Worm (Caenorhabditis elegans) whole organism, L2 larva: ENCODE results near the gene str-96.
"Not testable (repeated sequence)": the region's sequence is repeated elsewhere in the genome, so short reads cannot be mapped to it uniquely, and the experiment has no call there.

Source experiments
- ZK546.5 ChIP-seq: sonication (generic microtip); optimal IDR thresholded peaks from 2 replicates; lab custom pipeline; 2017; ENCODE audit warnings: missing biosample characterization, missing genetic modification characterization
- alr-1 ChIP-seq: fragments of 150-350 bp; optimal IDR thresholded peaks from 2 replicates; lab custom pipeline; 2014; ENCODE audit warnings: missing biosample characterization, missing genetic modification characterization
- blmp-1 ChIP-seq: sonication (generic microtip); optimal IDR thresholded peaks from 2 replicates; lab custom pipeline; 2017; ENCODE audit warnings: missing genetic modification characterization, mild to moderate bottlenecking, missing compliant biosample characterization, antibody characterized with exemption, moderate library complexity; ENCODE audit not compliant: insufficient read depth
- ceh-82 ChIP-seq: fragments of 150-350 bp; optimal IDR thresholded peaks from 2 replicates; lab custom pipeline; 2014; ENCODE audit warnings: missing biosample characterization, missing genetic modification characterization
- crh-2 ChIP-seq: sonication (generic microtip); optimal IDR thresholded peaks from 2 replicates; lab custom pipeline; 2017; ENCODE audit warnings: missing biosample characterization, missing genetic modification characterization
- elt-3 ChIP-seq: sonication (generic microtip); optimal IDR thresholded peaks from 2 replicates; lab custom pipeline; 2017; ENCODE audit warnings: missing biosample characterization, missing genetic modification characterization
- lin-11 ChIP-seq: fragments of 150-350 bp; sonication (generic microtip); optimal IDR thresholded peaks from 2 replicates; lab custom pipeline; 2014; ENCODE audit warnings: missing biosample characterization, missing genetic modification characterization, inconsistent platforms, mixed read lengths
- lsy-2 ChIP-seq, 2 experiments: fragments of 150-350 bp in 1 of 2; sonication (generic microtip) in 1 of 2; optimal IDR thresholded peaks; 2 replicates each; lab custom pipeline; 2014 to 2017; ENCODE audit warnings: missing biosample characterization in 2 of 2, missing genetic modification characterization in 2 of 2
- mbf-1 ChIP-seq: sonication (generic microtip); optimal IDR thresholded peaks from 2 replicates; lab custom pipeline; 2017; ENCODE audit warnings: missing biosample characterization, missing genetic modification characterization
- nhr-10 ChIP-seq: sonication (generic microtip); optimal IDR thresholded peaks from 2 replicates; lab custom pipeline; 2017; ENCODE audit warnings: missing biosample characterization, missing genetic modification characterization
- nhr-12 ChIP-seq: fragments of 150-350 bp; optimal IDR thresholded peaks from 2 replicates; lab custom pipeline; 2014; ENCODE audit warnings: missing biosample characterization, missing genetic modification characterization
- nhr-129 ChIP-seq: fragments of 150-350 bp; optimal IDR thresholded peaks from 2 replicates; lab custom pipeline; 2014; ENCODE audit warnings: missing biosample characterization, missing genetic modification characterization
- nhr-237 ChIP-seq: fragments of 150-350 bp; optimal IDR thresholded peaks from 2 replicates; lab custom pipeline; 2014; ENCODE audit warnings: missing biosample characterization, missing genetic modification characterization
- sem-4 ChIP-seq: fragments of 150-350 bp; optimal IDR thresholded peaks from 2 replicates; lab custom pipeline; 2014; ENCODE audit warnings: missing biosample characterization, missing genetic modification reagents, missing genetic modification characterization
- sma-9 ChIP-seq, 2 experiments: fragments of 150-350 bp in 1 of 2; sonication (generic microtip) in 1 of 2; optimal IDR thresholded peaks; 2 replicates each; lab custom pipeline; 2014 to 2016; ENCODE audit warnings: missing genetic modification characterization in 2 of 2, mild to moderate bottlenecking in 1 of 2, missing biosample characterization in 1 of 2, missing compliant biosample characterization in 1 of 2, missing genetic modification reagents in 1 of 2, moderate library complexity in 1 of 2
- snpc-4 ChIP-seq: fragments of 150-350 bp; optimal IDR thresholded peaks from 2 replicates; lab custom pipeline; 2014; ENCODE audit warnings: missing biosample characterization, missing genetic modification characterization
- unc-39 ChIP-seq: fragments of 150-350 bp; optimal IDR thresholded peaks from 2 replicates; lab custom pipeline; 2014; ENCODE audit warnings: missing biosample characterization, missing genetic modification characterization
- zag-1 ChIP-seq: fragments of 150-350 bp; optimal IDR thresholded peaks from 2 replicates; lab custom pipeline; 2014; ENCODE audit warnings: missing biosample characterization, missing genetic modification characterization

str-96 gene

DNA sequence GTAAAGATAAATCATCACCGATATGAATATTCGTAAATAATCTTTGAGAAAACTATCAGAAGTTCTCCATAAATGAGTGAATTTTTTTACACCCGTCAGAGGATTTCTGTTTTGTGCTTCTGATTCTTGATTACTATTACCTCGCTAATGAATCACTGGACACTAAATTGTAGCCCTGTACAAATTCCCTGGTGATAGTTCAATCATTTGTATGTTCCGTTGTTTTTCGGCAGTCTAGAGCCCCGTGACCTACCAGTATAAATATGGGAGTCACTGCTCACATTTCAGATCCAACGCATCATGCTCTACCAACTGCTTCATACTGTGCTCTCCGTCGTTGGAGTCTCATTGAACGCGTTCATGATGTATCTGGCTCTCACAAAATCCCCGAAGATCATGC, 43.5 kb downstream of the str-96 start, which contains the start of gene srd-28:
Gene srd-28, plus strand, starts transcription at position 301 of the 400 bp plus-strand sequence.
- not testable (repeated sequence) for TF ChIP-seq ZK546.5, lin-11, sem-4 (tag; lab: Kevin White, UChicago)
- TF ChIP-seq, all 48 proteins: peak for 0; not testable (repeated sequence) for 48

DNA sequence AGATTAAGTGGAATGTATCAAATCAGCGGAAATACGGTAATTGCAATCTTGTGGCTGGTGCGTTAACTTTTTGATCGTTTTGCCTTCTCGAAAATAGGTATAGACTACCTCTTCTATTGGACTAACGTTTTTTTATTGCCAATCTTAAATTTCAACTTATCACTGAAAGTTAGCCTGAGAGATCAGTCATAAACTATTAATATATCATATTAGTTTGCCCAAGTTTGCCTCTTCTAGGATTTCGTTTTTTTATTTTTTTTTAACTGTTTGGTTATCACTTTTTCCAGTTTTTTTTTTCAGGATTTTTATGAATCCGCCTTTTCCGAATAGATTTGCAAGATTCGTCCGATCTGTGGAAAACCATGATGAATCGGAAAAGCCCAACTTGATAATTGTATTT, 49.3 kb downstream of the str-96 start, which contains the start of gene kin-30:
Gene kin-30, plus strand, starts transcription at position 301 of the 400 bp plus-strand sequence.
- no peak for TF ChIP-seq blmp-1 (tag; lab: Kevin White, UChicago)
- no peak for TF ChIP-seq nhr-12
- no peak for TF ChIP-seq ceh-82
- no peak for TF ChIP-seq snpc-4 (tag; lab: Kevin White, UChicago)
- TF ChIP-seq ZK546.5 (tag; lab: Kevin White, UChicago), result no peak
- TF ChIP-seq lsy-2 (tag; optimal IDR thresholded peaks at IDR 0.05; lab: Kevin White, UChicago), result no peak
- TF ChIP-seq crh-2 (tag; lab: Kevin White, UChicago), result no peak
- no peak for TF ChIP-seq lin-11 (tag; lab: Kevin White, UChicago)
- TF ChIP-seq mbf-1 (tag; lab: Kevin White, UChicago), result no peak
- TF ChIP-seq nhr-237 (tag; lab: Kevin White, UChicago), result no peak
- TF ChIP-seq sma-9 (GFP tag; optimal IDR thresholded peaks at IDR 0.05; lab: Kevin White, UChicago), result no peak
- no peak for TF ChIP-seq sma-9 (tag; optimal IDR thresholded peaks at IDR 0.05; lab: Kevin White, UChicago)
- no peak for TF ChIP-seq zag-1
- no peak for TF ChIP-seq nhr-10 (tag; lab: Kevin White, UChicago)
- no peak for TF ChIP-seq unc-39 (tag; lab: Kevin White, UChicago)
- no peak for TF ChIP-seq elt-3 (tag; lab: Kevin White, UChicago)
- TF ChIP-seq alr-1 (tag; lab: Kevin White, UChicago), result no peak
- TF ChIP-seq nhr-129 (tag; lab: Kevin White, UChicago), result no peak
- TF ChIP-seq sem-4 (tag; lab: Kevin White, UChicago), result no peak
